Fruit fly (Drosophila melanogaster) whole organism, embryonic: ENCODE data around the gene Oatp33Eb.

Experiments
- B-H2 ChIP-seq: fragments of 200-800 bp; sonication (Bioruptor generic); optimal IDR thresholded peaks from 2 replicates; lab custom pipeline; 2018; ENCODE audit warnings: missing biosample characterization, mild to moderate bottlenecking, missing genetic modification characterization
- CG10209 ChIP-seq: fragments of 200-800 bp; sonication (Bioruptor generic); optimal IDR thresholded peaks from 3 replicates; lab custom pipeline; 2017; ENCODE audit warnings: missing biosample characterization, mild to moderate bottlenecking, missing genetic modification characterization, missing genetic modification reagents
- CG11696 ChIP-seq: fragments of 200-800 bp; sonication (Bioruptor generic); IDR thresholded peaks from 2 replicates; pipeline ENCODE4 v1.3.6; 2022; ENCODE audit warnings: missing biosample characterization, missing genetic modification characterization
- CG12071 ChIP-seq: fragments of 200-800 bp; sonication (Bioruptor generic); optimal IDR thresholded peaks from 3 replicates; lab custom pipeline; 2018; ENCODE audit warnings: missing biosample characterization, mild to moderate bottlenecking, missing genetic modification characterization
- CG12155 ChIP-seq: fragments of 200-800 bp; sonication (Bioruptor generic); optimal IDR thresholded peaks from 3 replicates; lab custom pipeline; 2016; ENCODE audit warnings: missing biosample characterization, missing genetic modification characterization
- CG12236 ChIP-seq: fragments of 200-800 bp; sonication (Bioruptor generic); optimal IDR thresholded peaks from 2 replicates; lab custom pipeline; 2016; ENCODE audit warnings: missing biosample characterization, missing genetic modification characterization
- CG12744 ChIP-seq: fragments of 200-800 bp; sonication (Bioruptor generic); optimal IDR thresholded peaks from 2 replicates; lab custom pipeline; 2016; ENCODE audit warnings: missing biosample characterization, missing genetic modification characterization
- CG12942 ChIP-seq: fragments of 200-800 bp; sonication (Bioruptor generic); optimal IDR thresholded peaks from 3 replicates; lab custom pipeline; 2016; ENCODE audit warnings: missing biosample characterization, missing genetic modification characterization
- CG13123 ChIP-seq: fragments of 200-800 bp; sonication (Bioruptor generic); optimal IDR thresholded peaks from 2 replicates; lab custom pipeline; 2016; ENCODE audit warnings: missing biosample characterization, missing genetic modification characterization
- CG14014 ChIP-seq: fragments of 200-800 bp; sonication (Bioruptor generic); IDR thresholded peaks from 2 replicates; pipeline ENCODE4 v1.3.6; 2022; ENCODE audit warnings: missing biosample characterization, missing genetic modification characterization
- CG15269 ChIP-seq: fragments of 200-800 bp; sonication (Bioruptor generic); optimal IDR thresholded peaks from 2 replicates; lab custom pipeline; 2018; ENCODE audit warnings: missing biosample characterization, mild to moderate bottlenecking, missing genetic modification characterization, moderate library complexity
- CG15479 ChIP-seq: fragments of 200-800 bp; sonication (Bioruptor generic); optimal IDR thresholded peaks from 3 replicates; lab custom pipeline; 2019; ENCODE audit warnings: missing biosample characterization, mild to moderate bottlenecking, missing genetic modification characterization, moderate library complexity
- CG15514 ChIP-seq: fragments of 200-800 bp; sonication (Bioruptor generic); optimal IDR thresholded peaks from 3 replicates; lab custom pipeline; 2017; ENCODE audit warnings: missing biosample characterization, missing genetic modification characterization, mild to moderate bottlenecking, moderate library complexity, missing genetic modification reagents
- CG17385 ChIP-seq: fragments of 200-800 bp; sonication (Bioruptor generic); optimal IDR thresholded peaks from 3 replicates; lab custom pipeline; 2018; ENCODE audit warnings: missing biosample characterization, mild to moderate bottlenecking, missing genetic modification characterization
- CG18262 ChIP-seq: fragments of 200-800 bp; optimal IDR thresholded peaks from 3 replicates; lab custom pipeline; 2019; ENCODE audit warnings: missing biosample characterization, mild to moderate bottlenecking, missing genetic modification characterization, moderate library complexity
- CG18599 ChIP-seq: fragments of 200-800 bp; sonication (Bioruptor generic); optimal IDR thresholded peaks from 3 replicates; lab custom pipeline; 2017; ENCODE audit warnings: missing biosample characterization, missing genetic modification characterization, mild to moderate bottlenecking, moderate library complexity, missing genetic modification reagents
- CG31224 ChIP-seq: fragments of 200-800 bp; sonication (Bioruptor generic); IDR thresholded peaks from 2 replicates; pipeline ENCODE4 v1.3.6; 2022; ENCODE audit warnings: missing biosample characterization, missing genetic modification characterization
- CG3281 ChIP-seq: fragments of 200-800 bp; sonication (Bioruptor generic); optimal IDR thresholded peaks from 3 replicates; lab custom pipeline; 2017; ENCODE audit warnings: missing biosample characterization, mild to moderate bottlenecking, missing genetic modification characterization
- CG3847 ChIP-seq: fragments of 200-800 bp; sonication (Bioruptor generic); IDR thresholded peaks from 2 replicates; pipeline ENCODE4 v1.3.6; 2022; ENCODE audit warnings: missing biosample characterization, missing genetic modification characterization
- CG4328 ChIP-seq: fragments of 200-800 bp; sonication (Bioruptor generic); optimal IDR thresholded peaks from 3 replicates; lab custom pipeline; 2017; ENCODE audit warnings: missing biosample characterization, missing genetic modification reagents, missing genetic modification characterization
- CG7928 ChIP-seq: fragments of 200-800 bp; sonication (Bioruptor generic); optimal IDR thresholded peaks from 2 replicates; lab custom pipeline; 2017; ENCODE audit warnings: missing biosample characterization, mild to moderate bottlenecking, missing genetic modification characterization
- E2f2 ChIP-seq: fragments of 200-800 bp; sonication (Bioruptor generic); IDR thresholded peaks from 2 replicates; pipeline ENCODE4 v1.3.6; 2022; ENCODE audit warnings: missing biosample characterization, missing genetic modification characterization
- HHEX ChIP-seq: fragments of 200-800 bp; sonication (Bioruptor generic); optimal IDR thresholded peaks from 3 replicates; lab custom pipeline; 2017; ENCODE audit warnings: missing biosample characterization, mild to moderate bottlenecking, missing genetic modification characterization, missing genetic modification reagents
- Kr ChIP-seq: fragments of 200-800 bp; sonication (Bioruptor generic); optimal IDR thresholded peaks from 2 replicates; lab custom pipeline; 2017; ENCODE audit warnings: missing biosample characterization, mild to moderate bottlenecking, missing genetic modification characterization
- Nf-YB ChIP-seq: fragments of 200-800 bp; sonication (Bioruptor generic); optimal IDR thresholded peaks from 3 replicates; lab custom pipeline; 2019; ENCODE audit warnings: missing biosample characterization, mild to moderate bottlenecking, missing genetic modification characterization, moderate library complexity
- PHDP ChIP-seq: fragments of 200-800 bp; sonication (Bioruptor generic); optimal IDR thresholded peaks from 3 replicates; lab custom pipeline; 2018; ENCODE audit warnings: missing biosample characterization, mild to moderate bottlenecking, missing genetic modification characterization, moderate library complexity
- Sox102F ChIP-seq: fragments of 200-800 bp; sonication (Bioruptor generic); optimal IDR thresholded peaks from 2 replicates; lab custom pipeline; 2018; ENCODE audit warnings: missing biosample characterization, mild to moderate bottlenecking, missing genetic modification characterization, moderate library complexity
- Sry-δ ChIP-seq: fragments of 200-800 bp; sonication (Bioruptor generic); optimal IDR thresholded peaks from 2 replicates; lab custom pipeline; 2016; ENCODE audit warnings: missing biosample characterization, missing genetic modification characterization
- ash1 ChIP-seq: fragments of 200-800 bp; sonication (Bioruptor generic); optimal IDR thresholded peaks from 2 replicates; lab custom pipeline; 2018; ENCODE audit warnings: missing biosample characterization, mild to moderate bottlenecking, missing genetic modification characterization
- bcd ChIP-seq: fragments of 200-800 bp; sonication (Bioruptor generic); optimal IDR thresholded peaks from 2 replicates; lab custom pipeline; 2017; ENCODE audit warnings: missing biosample characterization, mild to moderate bottlenecking, missing genetic modification characterization
- cad ChIP-seq: fragments of >200 bp; optimal IDR thresholded peaks from 2 replicates; lab custom pipeline; 2017; ENCODE audit warnings: missing biosample characterization, missing genetic modification characterization
- da ChIP-seq: fragments of 200-800 bp; sonication (Bioruptor generic); optimal IDR thresholded peaks from 2 replicates; lab custom pipeline; 2016; ENCODE audit warnings: missing biosample characterization, missing genetic modification characterization
- dmrt99B ChIP-seq: fragments of 200-800 bp; sonication (Bioruptor generic); optimal IDR thresholded peaks from 2 replicates; lab custom pipeline; 2018; ENCODE audit warnings: missing biosample characterization, mild to moderate bottlenecking, missing genetic modification characterization, moderate library complexity
- dysf ChIP-seq: fragments of 200-800 bp; sonication (Bioruptor generic); IDR thresholded peaks from 3 replicates; pipeline ENCODE4 v1.3.6; 2022; ENCODE audit warnings: missing biosample characterization, missing genetic modification characterization
- en ChIP-seq: fragments of 200-800 bp; sonication (Bioruptor generic); optimal IDR thresholded peaks from 2 replicates; lab custom pipeline; 2016; ENCODE audit warnings: missing biosample characterization, missing genetic modification characterization
- grau ChIP-seq: fragments of 200-800 bp; optimal IDR thresholded peaks from 3 replicates; lab custom pipeline; 2019; ENCODE audit warnings: missing biosample characterization, mild to moderate bottlenecking, missing genetic modification characterization, moderate library complexity
- gsb ChIP-seq: fragments of 200-800 bp; sonication (Bioruptor generic); IDR thresholded peaks from 2 replicates; pipeline ENCODE4 v1.3.6; 2022; ENCODE audit warnings: missing biosample characterization, missing genetic modification characterization
- her ChIP-seq: fragments of 200-800 bp; sonication (Bioruptor generic); optimal IDR thresholded peaks from 2 replicates; lab custom pipeline; 2016; ENCODE audit warnings: missing biosample characterization, missing genetic modification characterization
- lilli ChIP-seq: fragments of 200-800 bp; sonication (Bioruptor generic); optimal IDR thresholded peaks from 3 replicates; lab custom pipeline; 2016; ENCODE audit warnings: missing biosample characterization, missing genetic modification characterization
- mirr ChIP-seq: fragments of 200-800 bp; sonication (Bioruptor generic); optimal IDR thresholded peaks from 3 replicates; lab custom pipeline; 2018; ENCODE audit warnings: missing biosample characterization, mild to moderate bottlenecking, missing genetic modification characterization
- nau ChIP-seq: fragments of 200-800 bp; sonication (Bioruptor generic); optimal IDR thresholded peaks from 3 replicates; lab custom pipeline; 2017; ENCODE audit warnings: missing biosample characterization, mild to moderate bottlenecking, missing genetic modification characterization, missing genetic modification reagents
- p53 ChIP-seq: fragments of 200-800 bp; sonication (Bioruptor generic); optimal IDR thresholded peaks from 2 replicates; lab custom pipeline; 2016; ENCODE audit warnings: missing biosample characterization, missing genetic modification characterization
- pho ChIP-seq: fragments of 200-800 bp; sonication (Bioruptor generic); optimal IDR thresholded peaks from 2 replicates; lab custom pipeline; 2016; ENCODE audit warnings: missing biosample characterization, missing genetic modification characterization
- phol ChIP-seq: fragments of 200-800 bp; sonication (Bioruptor generic); optimal IDR thresholded peaks from 3 replicates; lab custom pipeline; 2018; ENCODE audit warnings: missing biosample characterization, mild to moderate bottlenecking, missing genetic modification characterization, moderate library complexity
- schlank ChIP-seq: fragments of 200-800 bp; sonication (Bioruptor generic); optimal IDR thresholded peaks from 2 replicates; lab custom pipeline; 2018; ENCODE audit warnings: missing biosample characterization, mild to moderate bottlenecking, missing genetic modification characterization
- sob ChIP-seq: fragments of 200-800 bp; sonication (Bioruptor generic); IDR thresholded peaks from 2 replicates; pipeline ENCODE4 v1.3.6; 2022; ENCODE audit warnings: missing biosample characterization, missing genetic modification characterization
- stc ChIP-seq: fragments of 200-800 bp; sonication (Bioruptor generic); IDR thresholded peaks from 2 replicates; pipeline ENCODE4 v1.3.6; 2022; ENCODE audit warnings: missing biosample characterization, missing genetic modification characterization
- sug ChIP-seq: fragments of 200-800 bp; optimal IDR thresholded peaks from 2 replicates; lab custom pipeline; 2019; ENCODE audit warnings: missing biosample characterization, mild to moderate bottlenecking, missing genetic modification characterization, moderate library complexity
- tap ChIP-seq: fragments of 200-800 bp; optimal IDR thresholded peaks from 3 replicates; lab custom pipeline; 2019; ENCODE audit warnings: missing biosample characterization, mild to moderate bottlenecking, missing genetic modification characterization, moderate library complexity
- tgo ChIP-seq: fragments of 200-800 bp; sonication (Bioruptor generic); IDR thresholded peaks from 3 replicates; pipeline ENCODE4 v1.3.6; 2022; ENCODE audit warnings: missing biosample characterization, missing genetic modification characterization
- tx ChIP-seq: fragments of 200-800 bp; sonication (Bioruptor generic); optimal IDR thresholded peaks from 2 replicates; lab custom pipeline; 2016; ENCODE audit warnings: missing biosample characterization, missing genetic modification characterization

The Oatp33Eb gene

dm6 chr2L:12467673-12468072, 19.4 kb downstream of the Oatp33Eb start (continued):
- 0 out of 2 replicates have a peak, but pooled peaks have one; percentile 7 for TF ChIP-seq CG11696 (GFP tag; lab: Robert Waterston, UW)
- TF ChIP-seq HHEX, result peak; percentile 32
- TF ChIP-seq CG18262 (tag; lab: Kevin White, UChicago), result no peak
- TF ChIP-seq CG17385, result peak; percentile 40
- no peak for TF ChIP-seq ash1
- peak; percentile 85 for TF ChIP-seq lilli
- TF ChIP-seq tap (tag; lab: Kevin White, UChicago), result no peak
- TF ChIP-seq CG12942 (GFP tag; lab: Kevin White, UChicago), result peak; percentile 13
- TF ChIP-seq CG31224 (GFP tag; lab: Robert Waterston, UW), result peak; percentile 70
- peak; percentile 22 for TF ChIP-seq CG4328
- peak; percentile 12 for TF ChIP-seq nau (GFP tag; lab: Kevin White, UChicago)
- peak; percentile 68 for TF ChIP-seq CG15514 (GFP tag; lab: Kevin White, UChicago)
- peak; percentile 54 for TF ChIP-seq PHDP
- TF ChIP-seq CG7928, result no peak
- no peak for TF ChIP-seq Kr (GFP tag; lab: Kevin White, UChicago)
- TF ChIP-seq p53, result peak; percentile 22
- peak; percentile 20 for TF ChIP-seq CG12744
- TF ChIP-seq en (GFP tag; lab: Kevin White, UChicago), result no peak
- peak; percentile 43; the same call in 1 of the 2 replicates for TF ChIP-seq CG14014
- TF ChIP-seq dmrt99B (tag; lab: Kevin White, UChicago), result no peak
- TF ChIP-seq stc, result 0 out of 2 replicates have a peak, but pooled peaks have one; percentile 7
- no peak for TF ChIP-seq CG15479 (GFP tag; lab: Kevin White, UChicago)
- TF ChIP-seq phol (tag; lab: Kevin White, UChicago), result no peak
- peak; percentile 60 for TF ChIP-seq sug (tag; lab: Kevin White, UChicago)
- TF ChIP-seq B-H2 (GFP tag; lab: Kevin White, UChicago), result peak; percentile 84
- TF ChIP-seq CG12155 (GFP tag; lab: Kevin White, UChicago), result peak; percentile 67
- TF ChIP-seq pho (GFP tag; lab: Kevin White, UChicago), result peak; percentile 67
- peak; percentile 64; the same call in 1 of the 2 replicates for TF ChIP-seq gsb (GFP tag; lab: Robert Waterston, UW)
- peak; percentile 68 for TF ChIP-seq mirr (GFP tag; lab: Kevin White, UChicago)
- peak; percentile 62 for TF ChIP-seq CG15269 (tag; lab: Kevin White, UChicago)
- peak; percentile 84 for TF ChIP-seq CG18599 (GFP tag; lab: Kevin White, UChicago)
- TF ChIP-seq Sox102F, result peak; percentile 12
- TF ChIP-seq CG13123 (GFP tag; lab: Kevin White, UChicago), result no peak
- TF ChIP-seq CG10209, result peak; percentile 17
- TF ChIP-seq CG12236 (GFP tag; lab: Kevin White, UChicago), result no peak
- TF ChIP-seq da (GFP tag; lab: Kevin White, UChicago), result no peak
- TF ChIP-seq dysf (GFP tag; lab: Robert Waterston, UW), result peak; percentile 70; the same call in 2 of the 3 replicates
- TF ChIP-seq CG12071, result peak; percentile 24
- TF ChIP-seq CG3847 (GFP tag; lab: Robert Waterston, UW), result peak; percentile 68
- peak; percentile 60 for TF ChIP-seq grau (tag; lab: Kevin White, UChicago)
- TF ChIP-seq tgo (GFP tag; lab: Robert Waterston, UW), result peak; percentile 34; the same call in 1 of the 3 replicates
- no peak for TF ChIP-seq cad (GFP tag; lab: Kevin White, UChicago)
- TF ChIP-seq her (GFP tag; lab: Kevin White, UChicago), result peak; percentile 74
- TF ChIP-seq sob, result peak; percentile 59; the same call in 1 of the 2 replicates
- peak; percentile 6 for TF ChIP-seq Sry-δ (GFP tag; lab: Kevin White, UChicago)
- peak; percentile 28 for TF ChIP-seq Nf-YB (GFP tag; lab: Kevin White, UChicago)
- TF ChIP-seq schlank (tag; lab: Kevin White, UChicago), result peak; percentile 63
- TF ChIP-seq tx (GFP tag; lab: Kevin White, UChicago), result peak; percentile 36
- TF ChIP-seq bcd, result peak; percentile 60
- no peak for TF ChIP-seq E2f2 (GFP tag; lab: Robert Waterston, UW)
- peak; percentile 68 for TF ChIP-seq CG3281 (GFP tag; lab: Kevin White, UChicago)
